Fruit fly (Drosophila melanogaster) whole organism, prepupa: ENCODE data around the gene CycE.

Experiments used
- Blimp-1 ChIP-seq: fragments of 200-800 bp; sonication (Bioruptor generic); optimal IDR thresholded peaks from 3 replicates; lab custom pipeline; 2017; ENCODE audit warnings: missing biosample characterization, missing genetic modification characterization, mild to moderate bottlenecking, moderate library complexity, missing genetic modification reagents
- CG11902 ChIP-seq: fragments of 200-800 bp; sonication (Bioruptor generic); optimal IDR thresholded peaks from 3 replicates; lab custom pipeline; 2016; ENCODE audit warnings: missing biosample characterization, missing genetic modification characterization
- CG15336 ChIP-seq: fragments of 200-800 bp; sonication (Bioruptor generic); IDR thresholded peaks from 2 replicates; pipeline ENCODE4 v1.3.6; 2022; ENCODE audit warnings: missing biosample characterization, missing genetic modification characterization
- CG16779 ChIP-seq: fragments of 200-800 bp; sonication (Bioruptor generic); optimal IDR thresholded peaks from 3 replicates; lab custom pipeline; 2017; ENCODE audit warnings: missing biosample characterization, mild to moderate bottlenecking, missing genetic modification characterization
- CG4318 ChIP-seq: fragments of 200-800 bp; sonication (Bioruptor generic); optimal IDR thresholded peaks from 3 replicates; lab custom pipeline; 2017; ENCODE audit warnings: missing biosample characterization, mild to moderate bottlenecking, missing genetic modification characterization
- CG6163 ChIP-seq: fragments of 200-800 bp; sonication (Bioruptor generic); IDR thresholded peaks from 3 replicates; pipeline ENCODE4 v1.3.6; 2022; ENCODE audit warnings: missing biosample characterization, missing genetic modification characterization
- CG6792 ChIP-seq: fragments of 200-800 bp; sonication (Bioruptor generic); optimal IDR thresholded peaks from 3 replicates; lab custom pipeline; 2016; ENCODE audit warnings: missing biosample characterization, missing genetic modification characterization
- CG6808 ChIP-seq: fragments of 200-800 bp; sonication (Bioruptor generic); optimal IDR thresholded peaks from 3 replicates; lab custom pipeline; 2017; ENCODE audit warnings: missing biosample characterization, missing genetic modification characterization, mild to moderate bottlenecking, moderate library complexity, missing genetic modification reagents
- CG7368 ChIP-seq: fragments of 200-800 bp; sonication (Bioruptor generic); optimal IDR thresholded peaks from 3 replicates; lab custom pipeline; 2016; ENCODE audit warnings: missing biosample characterization, missing genetic modification characterization
- CG8319 ChIP-seq: fragments of 200-800 bp; sonication (Bioruptor generic); optimal IDR thresholded peaks from 3 replicates; lab custom pipeline; 2016; ENCODE audit warnings: missing biosample characterization, missing genetic modification characterization
- CG8632 ChIP-seq: fragments of 200-800 bp; sonication (Bioruptor generic); optimal IDR thresholded peaks from 3 replicates; lab custom pipeline; 2016; ENCODE audit warnings: missing biosample characterization, missing genetic modification characterization
- CG9139 ChIP-seq: fragments of 200-800 bp; sonication (Bioruptor generic); optimal IDR thresholded peaks from 3 replicates; lab custom pipeline; 2017; ENCODE audit warnings: missing biosample characterization, mild to moderate bottlenecking, missing genetic modification characterization
- Gug ChIP-seq: fragments of 200-800 bp; sonication (Bioruptor generic); IDR thresholded peaks from 2 replicates; pipeline ENCODE4 v1.3.6; 2022; ENCODE audit warnings: missing biosample characterization, missing genetic modification characterization
- Hr38 ChIP-seq: sonication (Bioruptor generic); optimal IDR thresholded peaks from 2 replicates; lab custom pipeline; 2016; ENCODE audit warnings: missing biosample characterization, missing genetic modification characterization
- Hr4 ChIP-seq: fragments of 200-800 bp; sonication (Bioruptor generic); optimal IDR thresholded peaks from 3 replicates; lab custom pipeline; 2016; ENCODE audit warnings: missing biosample characterization, missing genetic modification characterization
- OdsH ChIP-seq: fragments of 200-800 bp; sonication (Bioruptor generic); optimal IDR thresholded peaks from 3 replicates; lab custom pipeline; 2016; ENCODE audit warnings: missing biosample characterization, missing genetic modification characterization
- Smox ChIP-seq: fragments of 200-800 bp; sonication (Bioruptor generic); optimal IDR thresholded peaks from 3 replicates; lab custom pipeline; 2016; ENCODE audit warnings: missing biosample characterization, missing genetic modification characterization
- Sox102F ChIP-seq: fragments of 200-800 bp; sonication (Bioruptor generic); optimal IDR thresholded peaks from 2 replicates; lab custom pipeline; 2016; ENCODE audit warnings: missing biosample characterization, mild to moderate bottlenecking, missing genetic modification characterization
- Sox14 ChIP-seq: fragments of 200-800 bp; sonication (Bioruptor generic); optimal IDR thresholded peaks from 3 replicates; lab custom pipeline; 2016; ENCODE audit warnings: missing biosample characterization, missing genetic modification characterization
- achi ChIP-seq: fragments of 200-800 bp; sonication (Bioruptor generic); optimal IDR thresholded peaks from 3 replicates; lab custom pipeline; 2016; ENCODE audit warnings: missing biosample characterization, missing genetic modification characterization
- acj6 ChIP-seq: fragments of 200-800 bp; sonication (Bioruptor generic); optimal IDR thresholded peaks from 3 replicates; lab custom pipeline; 2016; ENCODE audit warnings: missing biosample characterization, missing genetic modification characterization
- cyc ChIP-seq: fragments of 200-800 bp; sonication (Bioruptor generic); optimal IDR thresholded peaks from 3 replicates; lab custom pipeline; 2016; ENCODE audit warnings: missing biosample characterization, missing genetic modification characterization
- dsx ChIP-seq: fragments of 200-800 bp; optimal IDR thresholded peaks from 3 replicates; lab custom pipeline; 2019; ENCODE audit warnings: missing biosample characterization, mild to moderate bottlenecking, missing genetic modification characterization, moderate library complexity; ENCODE audit not compliant: poor library complexity, severe bottlenecking
- eg ChIP-seq: fragments of 200-800 bp; sonication (Bioruptor generic); IDR thresholded peaks from 3 replicates; pipeline ENCODE4 v1.3.6; 2022; ENCODE audit warnings: missing biosample characterization, missing genetic modification characterization
- esn ChIP-seq: fragments of 200-800 bp; sonication (Bioruptor generic); optimal IDR thresholded peaks from 2 replicates; lab custom pipeline; 2016; ENCODE audit warnings: missing biosample characterization, mild to moderate bottlenecking, missing genetic modification characterization, moderate library complexity
- fd85E ChIP-seq: fragments of 200-800 bp; sonication (Bioruptor generic); optimal IDR thresholded peaks from 3 replicates; lab custom pipeline; 2016; ENCODE audit warnings: missing biosample characterization, missing genetic modification characterization
- fkh ChIP-seq: fragments of 200-800 bp; sonication (Bioruptor generic); optimal IDR thresholded peaks from 3 replicates; lab custom pipeline; 2017; ENCODE audit warnings: missing biosample characterization, mild to moderate bottlenecking, missing genetic modification characterization, moderate library complexity
- lz ChIP-seq: fragments of 200-800 bp; sonication (Bioruptor generic); optimal IDR thresholded peaks from 3 replicates; lab custom pipeline; 2016; ENCODE audit warnings: missing biosample characterization, missing genetic modification characterization
- net ChIP-seq: fragments of 200-800 bp; sonication (Bioruptor generic); optimal IDR thresholded peaks from 3 replicates; lab custom pipeline; 2016; ENCODE audit warnings: missing biosample characterization, missing genetic modification characterization
- pdm3 ChIP-seq: fragments of 200-800 bp; sonication (Bioruptor generic); optimal IDR thresholded peaks from 3 replicates; lab custom pipeline; 2016; ENCODE audit warnings: missing biosample characterization, missing genetic modification characterization
- spab ChIP-seq: fragments of 200-800 bp; sonication (Bioruptor generic); optimal IDR thresholded peaks from 2 replicates; lab custom pipeline; 2017; ENCODE audit warnings: missing biosample characterization, mild to moderate bottlenecking, missing genetic modification characterization, missing genetic modification reagents
- ss ChIP-seq, 2 experiments: fragments of 200-800 bp; sonication (Bioruptor generic); optimal IDR thresholded peaks; 2 replicates in 1 of 2; 3 replicates in 1 of 2; lab custom pipeline; 2017 to 2018; ENCODE audit warnings: mild to moderate bottlenecking in 2 of 2, missing biosample characterization in 2 of 2, missing genetic modification characterization in 2 of 2, moderate library complexity in 1 of 2
- vri ChIP-seq: fragments of 200-800 bp; sonication (Bioruptor generic); optimal IDR thresholded peaks from 3 replicates; lab custom pipeline; 2016; ENCODE audit warnings: missing biosample characterization, mild to moderate bottlenecking, missing genetic modification characterization

CycE gene

DNA sequence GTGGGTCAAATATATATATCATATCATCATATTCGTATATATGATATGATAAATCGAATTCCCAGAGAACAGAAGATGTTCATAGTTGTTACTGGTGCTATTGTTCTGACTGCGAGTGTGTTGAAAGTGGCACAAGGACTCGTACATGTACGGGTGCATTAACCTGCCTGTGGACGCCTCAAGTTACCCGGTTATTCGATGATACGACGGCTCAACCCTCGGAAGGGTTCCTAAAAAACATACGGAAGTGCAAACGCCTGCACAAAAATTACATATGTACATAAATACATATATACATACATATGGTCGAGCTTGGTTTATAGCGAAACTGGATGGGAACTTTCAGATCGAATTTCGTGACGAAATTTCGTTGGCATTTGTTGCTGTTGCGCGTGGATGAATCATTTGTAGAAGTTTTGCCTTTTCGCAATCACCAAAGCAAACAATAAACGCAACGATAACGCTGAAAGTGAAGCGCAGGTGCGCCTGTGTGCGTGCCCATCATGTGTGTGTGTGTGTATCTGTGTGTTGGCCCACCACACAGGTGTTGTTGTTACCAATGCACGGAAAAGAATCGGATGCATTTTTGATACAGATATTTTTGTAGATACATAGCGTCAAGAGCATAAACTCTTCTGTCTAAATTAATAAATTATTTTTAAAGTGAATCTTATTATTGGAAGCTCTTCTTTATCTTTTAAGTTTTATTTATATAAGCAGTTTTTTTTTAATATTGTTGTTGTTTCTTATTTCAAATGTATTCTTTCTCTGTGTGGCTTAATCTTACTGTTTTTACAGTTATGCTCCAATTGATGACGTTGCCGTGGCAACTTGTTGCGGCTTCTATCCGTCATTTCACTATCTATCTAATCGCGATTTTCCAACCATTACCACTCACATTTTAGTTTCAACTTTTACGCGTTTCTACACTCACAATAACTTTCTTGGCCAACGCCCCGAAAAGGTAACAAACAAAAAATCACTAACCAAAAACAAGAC is 13.8 kb upstream of the CycE start (continued):
- TF ChIP-seq spab (GFP tag; lab: Kevin White, UChicago) = peak; percentile 72
- peak; percentile 82 for TF ChIP-seq CG8632 (GFP tag; lab: Kevin White, UChicago)
- TF ChIP-seq CG9139 (GFP tag; lab: Kevin White, UChicago) = no peak
- peak; percentile 86 for TF ChIP-seq cyc (GFP tag; lab: Kevin White, UChicago)
- peak; percentile 63 for TF ChIP-seq CG7368 (GFP tag; lab: Kevin White, UChicago)
- TF ChIP-seq Hr4 = no peak
- no peak for TF ChIP-seq Hr38 (GFP tag; lab: Kevin White, UChicago)
- TF ChIP-seq acj6 (GFP tag; lab: Kevin White, UChicago) = peak; percentile 88
- peak; percentile 78 for TF ChIP-seq CG4318 (GFP tag; lab: Kevin White, UChicago)
- peak; percentile 86 for TF ChIP-seq Blimp-1
- no peak for TF ChIP-seq CG6808 (GFP tag; lab: Kevin White, UChicago)
- peak; percentile 71 for TF ChIP-seq CG11902
- no peak for TF ChIP-seq fd85E (GFP tag; lab: Kevin White, UChicago)
- peak; percentile 27 to 29 for TF ChIP-seq ss (GFP tag; optimal IDR thresholded peaks at IDR 0.05; lab: Kevin White, UChicago)
- peak; percentile 88 for TF ChIP-seq CG6163 (GFP tag; lab: Robert Waterston, UW)
- TF ChIP-seq net (GFP tag; lab: Kevin White, UChicago) = peak; percentile 29
- no peak for TF ChIP-seq dsx (GFP tag; lab: Kevin White, UChicago)
- peak; percentile 84 for TF ChIP-seq lz (GFP tag; lab: Kevin White, UChicago)
- peak; percentile 77 for TF ChIP-seq CG8319 (GFP tag; lab: Kevin White, UChicago)
- peak; percentile 93 for TF ChIP-seq esn
- TF ChIP-seq CG15336 (GFP tag; lab: Robert Waterston, UW) = peak; percentile 93
- peak; percentile 84 for TF ChIP-seq Gug
- peak; percentile 62 for TF ChIP-seq fkh (GFP tag; lab: Kevin White, UChicago)
- peak; percentile 83 for TF ChIP-seq pdm3 (GFP tag; lab: Kevin White, UChicago)

DNA sequence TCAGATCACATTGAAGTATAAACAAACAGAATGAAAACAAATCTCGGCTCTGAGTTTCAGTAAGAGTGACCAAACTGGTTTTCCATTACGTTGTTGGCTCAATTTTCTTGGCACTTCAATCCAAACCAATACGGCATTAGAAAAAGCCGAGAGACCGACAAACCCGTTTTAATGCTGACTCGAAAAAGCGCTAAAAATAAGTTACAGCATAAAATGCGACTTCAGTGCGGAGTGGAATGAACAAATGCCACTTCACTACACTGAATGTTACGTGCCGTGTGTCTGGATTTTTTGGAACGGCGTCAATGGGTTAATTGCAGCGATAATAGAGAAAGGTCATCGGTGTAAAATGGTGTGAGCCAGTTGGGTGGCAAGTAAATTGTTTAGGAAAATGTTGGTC is 12.7 kb upstream of the CycE start:
- no peak for TF ChIP-seq vri
- TF ChIP-seq CG16779 (tag; lab: Kevin White, UChicago) = no peak
- TF ChIP-seq eg = peak; percentile 39; the same call in 2 of the 3 replicates
- no peak for TF ChIP-seq Sox14 (GFP tag; lab: Kevin White, UChicago)
- 0 out of 2 replicates have a peak, but pooled peaks have one; percentile 20 for TF ChIP-seq CG15336 (GFP tag; lab: Robert Waterston, UW)
- no peak for TF ChIP-seq Gug
- TF ChIP-seq, all 60 proteins: peak for 2

DNA sequence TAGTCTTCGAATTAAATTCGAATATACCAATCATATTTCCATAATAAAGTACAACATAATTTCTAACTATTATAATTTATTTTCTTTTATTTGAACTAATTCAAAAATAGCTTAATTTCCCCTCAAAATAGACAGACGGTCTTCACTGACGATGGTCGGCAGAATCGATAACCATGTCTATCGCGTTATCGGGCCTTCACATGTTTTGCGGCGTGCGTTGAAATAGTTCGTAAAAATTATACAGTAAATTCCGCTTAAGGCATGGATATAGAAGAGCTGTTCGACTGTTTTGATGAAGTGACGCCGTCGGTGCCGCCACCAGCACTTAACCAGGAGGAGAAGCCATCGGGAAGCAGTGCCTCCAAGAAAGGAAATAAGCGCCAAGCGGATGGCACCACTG is 4.1 kb upstream of the CycE start, which contains the start of gene Mtr4:
Gene Mtr4, plus strand, starts transcription at position 168 of the 400 bp plus-strand sequence.
- TF ChIP-seq Sox102F (GFP tag; lab: Kevin White, UChicago) (no peak), OdsH (no peak), Gug (no peak), eg (no peak), ss (GFP tag; optimal IDR thresholded peaks at IDR 0.05; lab: Kevin White, UChicago) (no peak), CG8632 (GFP tag; lab: Kevin White, UChicago) (no peak), vri (no peak), Smox (GFP tag; lab: Kevin White, UChicago) (no peak), achi (GFP tag; lab: Kevin White, UChicago) (no peak), spab (GFP tag; lab: Kevin White, UChicago) (no peak), esn (no peak), CG6163 (GFP tag; lab: Robert Waterston, UW) (no peak)

DNA sequence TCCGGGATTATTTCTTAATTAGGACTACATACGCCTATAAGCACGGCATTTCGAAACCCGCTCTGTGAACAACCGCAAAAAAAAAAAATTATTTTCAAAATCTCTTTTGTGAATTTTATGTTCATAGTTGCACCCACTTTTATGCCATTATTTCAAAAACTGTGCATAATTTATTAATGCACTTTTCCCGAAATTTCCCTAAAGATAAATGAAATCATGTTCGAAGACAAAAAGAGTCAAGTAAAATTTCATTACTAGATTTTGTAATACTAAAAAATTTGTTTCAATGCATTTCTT is 3.3 kb upstream of the CycE start:
- TF ChIP-seq CG6792 (GFP tag; lab: Kevin White, UChicago) (peak; percentile 9), vri (no peak), CG15336 (GFP tag; lab: Robert Waterston, UW) (no peak), Hr38 (GFP tag; lab: Kevin White, UChicago) (no peak), ss (GFP tag; optimal IDR thresholded peaks at IDR 0.05; lab: Kevin White, UChicago) (no peak)
